Worm (Caenorhabditis elegans): Measurements from ENCODE around the gene frpr-14.
A peak's percentile ranks its signal among the peaks of the same experiment; 100 is the strongest.

The frpr-14 gene

DNA sequence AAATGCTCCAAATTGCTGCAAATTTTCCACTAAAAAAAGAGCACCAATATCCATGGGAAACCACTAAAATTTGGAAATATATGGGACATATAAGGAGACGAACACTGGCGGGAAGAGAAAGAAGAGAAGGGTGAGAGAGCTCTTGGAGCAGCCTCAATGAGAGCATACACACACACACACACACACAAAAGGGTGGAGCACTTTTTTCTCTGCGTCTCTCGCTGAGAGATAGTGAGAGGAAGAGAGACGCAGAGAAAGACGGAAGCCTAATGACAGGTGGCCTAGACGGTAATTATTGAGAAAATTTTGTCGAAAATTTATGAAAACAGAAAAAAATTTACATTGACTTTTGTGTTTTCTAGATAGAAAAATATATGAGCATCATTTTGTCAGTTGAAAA, 28.3 kb upstream of the frpr-14 start:
- TF ChIP-seq ceh-82 (tag; optimal IDR thresholded peaks at IDR 0.05) (no peak), elt-2 (tag; optimal IDR thresholded peaks at IDR 0.05) (peak; percentile 28), hmg-11 (tag; optimal IDR thresholded peaks at IDR 0.05) (peak; percentile 50), nhr-23 (tag; optimal IDR thresholded peaks at IDR 0.05) (no peak), pha-4 (tag; optimal IDR thresholded peaks at IDR 0.05) (peak; percentile 60), lin-39 (tag; optimal IDR thresholded peaks at IDR 0.05) (peak; percentile 50)

DNA sequence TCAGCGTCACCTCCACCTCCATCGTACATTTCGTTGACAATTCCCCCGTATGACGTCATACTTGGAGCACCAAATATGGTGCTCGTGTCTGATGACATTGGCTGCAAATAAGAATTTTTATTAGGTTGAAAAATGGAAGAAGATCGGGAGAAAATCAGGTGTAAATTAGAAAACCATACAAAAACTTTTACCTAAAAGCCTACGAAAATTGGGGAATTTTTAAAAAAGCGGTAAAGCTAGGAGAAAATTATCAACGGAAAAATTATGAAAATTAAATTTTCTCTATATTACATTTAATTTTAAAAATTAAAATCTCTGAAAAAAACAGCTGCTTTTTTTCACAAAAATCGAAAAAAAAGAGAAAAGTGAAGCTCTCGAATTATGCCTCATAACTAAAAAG, 26.3 kb upstream of the frpr-14 start, which contains the start of gene T04B8.5:
T04B8.5 (minus strand) TSS at position 101 of the 400 bp plus-strand sequence.
- TF ChIP-seq ceh-9 (tag; optimal IDR thresholded peaks at IDR 0.05) (no peak), elt-1 (tag; optimal IDR thresholded peaks at IDR 0.05) (no peak), nhr-77 (tag; optimal IDR thresholded peaks at IDR 0.05) (no peak), sea-2 (GFP tag; optimal IDR thresholded peaks at IDR 0.05) (no peak), aly-2 (tag; optimal IDR thresholded peaks at IDR 0.05) (no peak), ZK546.5 (tag; optimal IDR thresholded peaks at IDR 0.05) (no peak), elt-3 (tag; optimal IDR thresholded peaks at IDR 0.05) (no peak), ceh-28 (tag; optimal IDR thresholded peaks at IDR 0.05) (no peak), ztf-11 (tag; optimal IDR thresholded peaks at IDR 0.05) (no peak), lin-39 (tag; optimal IDR thresholded peaks at IDR 0.05) (no peak), zag-1 (tag; optimal IDR thresholded peaks at IDR 0.05) (no peak), nhr-237 (tag; optimal IDR thresholded peaks at IDR 0.05) (no peak), nhr-25 (tag; optimal IDR thresholded peaks at IDR 0.05) (no peak), mml-1 (tag; optimal IDR thresholded peaks at IDR 0.05) (no peak), tbx-2 (tag; optimal IDR thresholded peaks at IDR 0.05) (no peak)

- TF ChIP-seq ceh-9 (tag; optimal IDR thresholded peaks at IDR 0.05) (no peak), ceh-28 (tag; optimal IDR thresholded peaks at IDR 0.05) (no peak), nhr-11 (tag; optimal IDR thresholded peaks at IDR 0.05) (no peak), nhr-23 (tag; optimal IDR thresholded peaks at IDR 0.05) (peak; percentile 72), unc-39 (tag; optimal IDR thresholded peaks at IDR 0.05) (no peak), R02D3.7 (tag; optimal IDR thresholded peaks at IDR 0.05) (no peak), lin-39 (tag; optimal IDR thresholded peaks at IDR 0.05) (peak; percentile 41), nhr-43 (tag; optimal IDR thresholded peaks at IDR 0.05; ENCODE audit: poor library complexity, severe bottlenecking) (no peak), nhr-77 (tag; optimal IDR thresholded peaks at IDR 0.05) (no peak), aly-2 (tag; optimal IDR thresholded peaks at IDR 0.05) (no peak), zag-1 (tag; optimal IDR thresholded peaks at IDR 0.05) (no peak), hmg-11 (tag; optimal IDR thresholded peaks at IDR 0.05) (peak; percentile 86), nfya-1 (tag; optimal IDR thresholded peaks at IDR 0.05; ENCODE audit: insufficient read depth) (peak; percentile 33), snpc-4 (tag; optimal IDR thresholded peaks at IDR 0.05) (no peak), fos-1 (tag; optimal IDR thresholded peaks at IDR 0.05) (no peak), nhr-67 (tag; optimal IDR thresholded peaks at IDR 0.05) (no peak), jun-1 (tag; optimal IDR thresholded peaks at IDR 0.05) (peak; percentile 8), egl-5 (tag; optimal IDR thresholded peaks at IDR 0.05) (no peak), nhr-12 (tag; optimal IDR thresholded peaks at IDR 0.05) (no peak), nhr-25 (tag; optimal IDR thresholded peaks at IDR 0.05) (peak; percentile 48), mdl-1 (tag; optimal IDR thresholded peaks at IDR 0.05) (no peak), pha-4 (tag; optimal IDR thresholded peaks at IDR 0.05) (peak; percentile 65), lsy-12 (tag; optimal IDR thresholded peaks at IDR 0.05) (no peak)
These were observed 24.8 kb upstream of the frpr-14 start for ce11 chrII:625926-626325.

- TF ChIP-seq fkh-2 (tag; optimal IDR thresholded peaks at IDR 0.05) (no peak), unc-62 (GFP tag; optimal IDR thresholded peaks at IDR 0.05) (no peak), aly-2 (tag; optimal IDR thresholded peaks at IDR 0.05) (no peak), nhr-43 (tag; optimal IDR thresholded peaks at IDR 0.05; ENCODE audit: poor library complexity, severe bottlenecking) (no peak), ZK546.5 (tag; optimal IDR thresholded peaks at IDR 0.05) (no peak), elt-1 (tag; optimal IDR thresholded peaks at IDR 0.05) (no peak)
These were observed 23.6 kb upstream of the frpr-14 start, which contains the start of gene arrd-1 for ce11 chrII:627205-627604. TSS of gene arrd-1 (plus strand) at chrII:627505.

DNA sequence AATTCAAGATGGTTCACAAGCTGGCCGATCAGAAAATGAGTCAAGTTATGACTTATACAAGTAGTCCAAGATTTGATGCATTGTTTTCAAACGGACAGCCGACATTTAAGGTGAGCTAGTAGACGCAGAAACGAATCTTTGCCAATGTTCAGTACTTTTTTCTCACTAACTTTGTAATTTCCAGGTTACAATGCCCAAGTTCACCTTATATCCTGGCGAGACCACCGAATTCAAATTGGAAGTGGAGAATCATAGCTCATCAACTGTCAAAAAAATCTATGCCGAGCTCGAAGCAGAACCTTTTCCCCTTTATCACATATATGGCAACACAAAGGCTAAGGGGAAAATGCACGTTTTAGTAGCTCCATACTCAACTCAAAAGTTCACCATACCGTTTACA, 22.8 kb upstream of the frpr-14 start:
- TF ChIP-seq fkh-10 (GFP tag; optimal IDR thresholded peaks at IDR 0.05) (no peak), nhr-12 (tag; optimal IDR thresholded peaks at IDR 0.05) (no peak), ceh-16 (tag; optimal IDR thresholded peaks at IDR 0.05) (no peak), ceh-82 (tag; optimal IDR thresholded peaks at IDR 0.05) (no peak), lin-15B (tag; optimal IDR thresholded peaks at IDR 0.05) (no peak), sea-2 (GFP tag; optimal IDR thresholded peaks at IDR 0.05) (no peak), daf-12 (tag; optimal IDR thresholded peaks at IDR 0.05) (no peak), hmg-11 (tag; optimal IDR thresholded peaks at IDR 0.05) (no peak), egl-27 (tag; optimal IDR thresholded peaks at IDR 0.05) (no peak), mdl-1 (tag; optimal IDR thresholded peaks at IDR 0.05) (no peak), pha-4 (tag; optimal IDR thresholded peaks at IDR 0.05) (no peak), elt-1 (tag; optimal IDR thresholded peaks at IDR 0.05) (no peak), egl-5 (tag; optimal IDR thresholded peaks at IDR 0.05) (no peak), ceh-9 (tag; optimal IDR thresholded peaks at IDR 0.05) (no peak), lin-39 (tag; optimal IDR thresholded peaks at IDR 0.05) (no peak), eor-1 (tag; optimal IDR thresholded peaks at IDR 0.05) (no peak), skn-1 (tag; optimal IDR thresholded peaks at IDR 0.05) (no peak)

Data from whole organism, L3 larva.